Fruit fly (Drosophila melanogaster): ENCODE data around the gene Meltrin.

Meltrin gene

DNA sequence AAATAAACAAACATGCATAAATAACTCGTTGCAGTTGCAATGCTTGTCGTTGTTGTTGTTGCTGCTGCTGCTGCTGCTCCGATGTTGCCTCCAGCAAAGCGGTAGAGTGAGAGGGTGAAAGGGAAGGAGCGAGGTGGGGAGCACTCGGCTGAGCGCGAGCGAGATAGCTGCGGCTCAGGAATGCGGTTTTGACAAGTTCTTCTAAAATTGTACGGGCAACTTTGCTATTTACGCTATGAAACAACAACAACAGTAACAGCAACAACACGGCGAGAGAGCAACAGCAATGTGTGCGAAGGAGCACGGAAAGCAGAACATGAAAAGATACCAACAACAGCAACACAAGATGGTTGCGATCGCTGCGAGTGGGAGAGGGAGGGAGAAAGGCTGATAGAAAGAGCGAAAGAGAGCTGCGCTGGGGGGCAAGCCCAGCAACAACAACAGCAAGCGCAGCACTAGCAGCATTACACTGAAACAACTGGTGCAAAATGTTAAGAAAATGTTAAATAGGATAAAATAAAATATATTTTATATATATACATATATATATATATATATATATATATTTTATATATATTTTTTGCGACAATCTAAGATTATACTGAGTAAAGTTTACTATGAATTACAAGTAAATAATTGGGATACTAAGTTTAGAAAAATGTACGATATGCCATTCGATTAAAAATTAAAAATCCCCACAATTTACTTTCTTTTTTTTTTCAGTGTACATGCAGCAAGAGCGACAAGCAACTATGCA, 17.2 kb upstream of the Meltrin start:
- TF ChIP-seq ey (GFP tag; optimal IDR thresholded peaks at IDR 0.05) (no peak), dl (GFP tag; optimal IDR thresholded peaks at IDR 0.05; ENCODE audit: insufficient read depth in 1 of 2, partially characterized antibody in 2 of 2) (no peak), HLH106 (tag; optimal IDR thresholded peaks at IDR 0.05) (peak; percentile 12), h (GFP tag; optimal IDR thresholded peaks at IDR 0.05) (no peak), psq (GFP tag; optimal IDR thresholded peaks at IDR 0.05) (peak; percentile 78), Sp1 (GFP tag; optimal IDR thresholded peaks at IDR 0.05) (peak; percentile 39)

DNA sequence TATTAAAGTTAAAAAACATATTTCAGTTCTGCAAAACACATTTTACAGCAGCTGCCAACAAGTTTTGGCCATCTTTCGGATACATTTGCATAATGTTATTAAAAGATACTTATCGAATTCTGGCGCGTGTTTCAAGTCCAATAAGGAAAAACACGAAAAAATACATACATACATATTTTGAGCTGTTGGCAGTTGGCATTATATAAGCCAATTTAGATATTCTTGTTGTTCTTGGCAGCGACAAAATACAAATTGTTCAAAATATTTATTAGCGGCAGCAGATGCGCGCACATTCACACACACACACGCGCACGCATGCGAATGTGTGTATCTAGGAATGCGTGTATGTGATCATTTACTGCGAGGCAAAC, 16.7 kb upstream of the Meltrin start:
- no peak for TF ChIP-seq h (GFP tag; optimal IDR thresholded peaks at IDR 0.05)
- TF ChIP-seq Dfd (GFP tag; optimal IDR thresholded peaks at IDR 0.05): no peak
- TF ChIP-seq CG9705 (GFP tag; optimal IDR thresholded peaks at IDR 0.05): no peak
- no peak for TF ChIP-seq dl (GFP tag; optimal IDR thresholded peaks at IDR 0.05; ENCODE audit: insufficient read depth in 1 of 2, partially characterized antibody in 2 of 2)
- no peak for TF ChIP-seq Dif (GFP tag; optimal IDR thresholded peaks at IDR 0.05; ENCODE audit: partially characterized antibody)
- no peak for TF ChIP-seq CrebA (GFP tag; optimal IDR thresholded peaks at IDR 0.05; ENCODE audit: borderline replicate concordance)
- no peak for TF ChIP-seq rgr (GFP tag; optimal IDR thresholded peaks at IDR 0.05)
- no peak for TF ChIP-seq woc (GFP tag; optimal IDR thresholded peaks at IDR 0.05)
- TF ChIP-seq usp (GFP tag; optimal IDR thresholded peaks at IDR 0.05): no peak
- TF ChIP-seq dsf (GFP tag; optimal IDR thresholded peaks at IDR 0.05; ENCODE audit: borderline replicate concordance): no peak
- no peak for TF ChIP-seq Vsx2 (GFP tag; optimal IDR thresholded peaks at IDR 0.05; ENCODE audit: partially characterized antibody)
- no peak for TF ChIP-seq HLH106 (tag; optimal IDR thresholded peaks at IDR 0.05)

DNA sequence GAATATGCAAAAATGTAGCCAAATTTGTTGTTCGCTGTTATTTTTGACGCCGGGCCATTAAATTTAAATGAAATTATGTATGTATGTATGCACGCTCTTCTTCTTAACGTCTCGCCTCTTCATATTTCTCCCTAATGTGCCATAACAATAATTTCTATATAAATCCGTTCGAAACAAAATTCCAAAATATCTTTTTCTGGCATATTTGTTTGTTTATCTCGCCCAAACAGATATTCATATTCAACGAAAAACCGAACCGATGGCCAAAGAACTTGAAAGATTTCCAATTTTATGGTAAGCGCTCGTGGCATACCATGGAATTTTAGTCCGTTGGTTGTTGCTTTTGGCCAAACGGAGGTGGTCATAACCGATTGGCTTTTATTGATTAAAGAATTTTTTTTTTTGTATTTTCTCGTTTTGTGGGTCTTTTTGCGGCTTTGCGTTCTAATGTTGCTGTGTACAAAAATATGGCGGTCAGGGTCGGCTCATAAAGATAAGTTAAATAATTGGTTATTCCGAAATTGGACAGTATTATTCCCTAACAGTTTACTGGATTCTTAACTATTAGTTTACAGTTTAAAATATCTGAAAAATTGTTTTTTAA, 16.1 kb upstream of the Meltrin start:
- no peak for TF ChIP-seq lola (GFP tag; optimal IDR thresholded peaks at IDR 0.05)
- no peak for TF ChIP-seq Rel (GFP tag; optimal IDR thresholded peaks at IDR 0.05)
- TF ChIP-seq Rel (tag; optimal IDR thresholded peaks at IDR 0.05): peak; percentile 9

dm6 chr3R:14711447-14712163, 14.5 kb upstream of the Meltrin start:
- TF ChIP-seq foxo (GFP tag; optimal IDR thresholded peaks at IDR 0.05) (no peak), Abd-B (GFP tag; optimal IDR thresholded peaks at IDR 0.05) (no peak), GATAd (GFP tag; optimal IDR thresholded peaks at IDR 0.05) (no peak), Hr78 (GFP tag; optimal IDR thresholded peaks at IDR 0.05) (no peak), tai (GFP tag; optimal IDR thresholded peaks at IDR 0.05) (no peak), Rel (GFP tag; optimal IDR thresholded peaks at IDR 0.05) (no peak), Rel (tag; optimal IDR thresholded peaks at IDR 0.05) (peak; percentile 27), dl (GFP tag; optimal IDR thresholded peaks at IDR 0.05; ENCODE audit: insufficient read depth in 1 of 2, partially characterized antibody in 2 of 2) (no peak), OdsH (GFP tag; optimal IDR thresholded peaks at IDR 0.05) (peak; percentile 11), h (GFP tag; optimal IDR thresholded peaks at IDR 0.05) (peak; percentile 41), usp (GFP tag; optimal IDR thresholded peaks at IDR 0.05) (no peak), Dfd (GFP tag; optimal IDR thresholded peaks at IDR 0.05) (no peak), CG32264 (GFP tag; optimal IDR thresholded peaks at IDR 0.05) (no peak), pan (optimal IDR thresholded peaks at IDR 0.05) (no peak), rgr (GFP tag; optimal IDR thresholded peaks at IDR 0.05) (peak; percentile 23), Jra (GFP tag; optimal IDR thresholded peaks at IDR 0.05) (no peak), CrebA (GFP tag; optimal IDR thresholded peaks at IDR 0.05; ENCODE audit: borderline replicate concordance) (no peak), Myc (optimal IDR thresholded peaks at IDR 0.05) (no peak), psq (GFP tag; optimal IDR thresholded peaks at IDR 0.05) (no peak), ey (GFP tag; optimal IDR thresholded peaks at IDR 0.05) (peak; percentile 5), N (GFP tag; optimal IDR thresholded peaks at IDR 0.05) (no peak), dsf (GFP tag; optimal IDR thresholded peaks at IDR 0.05; ENCODE audit: borderline replicate concordance) (no peak), Vsx2 (GFP tag; optimal IDR thresholded peaks at IDR 0.05; ENCODE audit: partially characterized antibody) (no peak), Sp1 (GFP tag; optimal IDR thresholded peaks at IDR 0.05) (no peak), br (GFP tag; optimal IDR thresholded peaks at IDR 0.05) (no peak), Dif (GFP tag; optimal IDR thresholded peaks at IDR 0.05; ENCODE audit: partially characterized antibody) (no peak), Hnf4 (GFP tag; optimal IDR thresholded peaks at IDR 0.05) (no peak), woc (GFP tag; optimal IDR thresholded peaks at IDR 0.05) (no peak), Hr83 (GFP tag; optimal IDR thresholded peaks at IDR 0.05; ENCODE audit: poor library complexity, severe bottlenecking) (no peak), brk (GFP tag; optimal IDR thresholded peaks at IDR 0.05) (no peak), sage (GFP tag; optimal IDR thresholded peaks at IDR 0.05) (peak; percentile 44), Mio (GFP tag; optimal IDR thresholded peaks at IDR 0.05) (no peak), CG9705 (GFP tag; optimal IDR thresholded peaks at IDR 0.05) (no peak)
